Worm (Caenorhabditis elegans) whole organism, young adult: ENCODE measurements around the gene K02E10.6.
A peak's percentile ranks its signal among the peaks of the same experiment; 100 is the strongest.

ENCODE experiments used
- B0261.1 ChIP-seq: sonication (generic microtip); optimal IDR thresholded peaks from 2 replicates; lab custom pipeline; 2016; ENCODE audit warnings: mild to moderate bottlenecking, missing genetic modification characterization, moderate library complexity, missing compliant biosample characterization
- C06A6.2 ChIP-seq: fragments of 200-800 bp; sonication (Bioruptor generic); conservative IDR thresholded peaks from 2 replicates; pipeline ENCODE4 v1.3.6; 2022; ENCODE audit warnings: missing genetic modification characterization, missing compliant biosample characterization
- F10E7.11 ChIP-seq: sonication (generic microtip); optimal IDR thresholded peaks from 2 replicates; lab custom pipeline; 2017; ENCODE audit warnings: mild to moderate bottlenecking, missing genetic modification characterization, moderate library complexity, missing compliant biosample characterization
- F23B12.7 ChIP-seq: sonication (generic microtip); optimal IDR thresholded peaks from 2 replicates; lab custom pipeline; 2017; ENCODE audit warnings: missing genetic modification characterization, mild to moderate bottlenecking, missing compliant biosample characterization, antibody characterized with exemption, moderate library complexity; ENCODE audit not compliant: insufficient read depth
- F33H1.4 ChIP-seq: fragments of 200-800 bp; sonication (Bioruptor generic); IDR thresholded peaks from 2 replicates; pipeline ENCODE4 v1.3.6; 2022; ENCODE audit warnings: missing genetic modification reagents, missing genetic modification characterization, missing compliant biosample characterization
- F55B11.4 ChIP-seq: sonication (generic microtip); optimal IDR thresholded peaks from 2 replicates; lab custom pipeline; 2016; ENCODE audit warnings: missing compliant biosample characterization, missing genetic modification characterization, borderline replicate concordance; ENCODE audit not compliant: insufficient read depth
- K12H6.12 ChIP-seq: fragments of 200-800 bp; sonication (Bioruptor generic); optimal IDR thresholded peaks from 2 replicates; lab custom pipeline; 2018; ENCODE audit warnings: mild to moderate bottlenecking, missing genetic modification characterization, missing compliant biosample characterization
- T07F8.4 ChIP-seq: sonication (generic microtip); optimal IDR thresholded peaks from 2 replicates; lab custom pipeline; 2016; ENCODE audit warnings: mild to moderate bottlenecking, missing genetic modification characterization, moderate library complexity, missing compliant biosample characterization
- Y56A3A.18 ChIP-seq: fragments of 200-800 bp; sonication (Bioruptor generic); IDR thresholded peaks from 2 replicates; pipeline ENCODE4 v1.3.6; 2022; ENCODE audit warnings: missing genetic modification reagents, missing genetic modification characterization, missing compliant biosample characterization
- Y67H2A.10 ChIP-seq: fragments of 200-800 bp; sonication (Bioruptor generic); conservative IDR thresholded peaks from 2 replicates; pipeline ENCODE4 v1.3.6; 2022; ENCODE audit warnings: missing genetic modification reagents, missing genetic modification characterization, missing compliant biosample characterization
- attf-6 ChIP-seq: fragments of 200-800 bp; sonication (Bioruptor generic); IDR thresholded peaks from 2 replicates; pipeline ENCODE4 v1.3.6; 2022; ENCODE audit warnings: missing genetic modification reagents, missing genetic modification characterization, missing compliant biosample characterization
- cebp-1 ChIP-seq, 2 experiments: fragments of 200-800 bp in 1 of 2; sonication (Bioruptor generic) in 1 of 2; sonication (generic microtip) in 1 of 2; IDR thresholded peaks in 1 of 2; optimal IDR thresholded peaks in 1 of 2; 2 replicates each; pipeline versions ENCODE4 v1.3.6 to Lab custom; 2017 to 2022; ENCODE audit warnings: missing compliant biosample characterization in 2 of 2, missing genetic modification characterization in 2 of 2, mild to moderate bottlenecking in 1 of 2, missing genetic modification reagents in 1 of 2, moderate library complexity in 1 of 2
- ceh-40 ChIP-seq: fragments of 200-800 bp; sonication (Bioruptor generic); IDR thresholded peaks from 2 replicates; pipeline ENCODE4 v1.3.6; 2022; ENCODE audit warnings: missing genetic modification characterization, missing compliant biosample characterization
- ceh-79 ChIP-seq: sonication (generic microtip); optimal IDR thresholded peaks from 2 replicates; lab custom pipeline; 2017; ENCODE audit warnings: mild to moderate bottlenecking, missing genetic modification characterization, missing compliant biosample characterization
- chd-7 ChIP-seq: sonication (generic microtip); optimal IDR thresholded peaks from 2 replicates; lab custom pipeline; 2016; ENCODE audit warnings: mild to moderate bottlenecking, missing genetic modification characterization, moderate library complexity, missing compliant biosample characterization
- die-1 ChIP-seq: sonication (generic microtip); optimal IDR thresholded peaks from 2 replicates; lab custom pipeline; 2016; ENCODE audit warnings: missing genotype, mild to moderate bottlenecking, missing genetic modification characterization, missing compliant biosample characterization
- egl-18 ChIP-seq: fragments of 200-800 bp; sonication (Bioruptor generic); IDR thresholded peaks from 2 replicates; pipeline ENCODE4 v1.3.6; 2022; ENCODE audit warnings: missing genetic modification reagents, missing genetic modification characterization, missing compliant biosample characterization
- ets-4 ChIP-seq: fragments of 200-800 bp; sonication (Bioruptor generic); optimal IDR thresholded peaks from 2 replicates; lab custom pipeline; 2018; ENCODE audit warnings: mild to moderate bottlenecking, missing genetic modification characterization, missing compliant biosample characterization
- hmg-20 ChIP-seq: fragments of 200-800 bp; sonication (Bioruptor generic); IDR thresholded peaks from 2 replicates; pipeline ENCODE4 v1.3.6; 2022; ENCODE audit warnings: missing genetic modification reagents, missing genetic modification characterization, missing compliant biosample characterization
- hrde-1 ChIP-seq: sonication (generic microtip); optimal IDR thresholded peaks from 2 replicates; lab custom pipeline; 2016; ENCODE audit warnings: missing genetic modification characterization, mild to moderate bottlenecking, missing compliant biosample characterization, moderate library complexity, missing genotype, missing genetic modification reagents, borderline replicate concordance
- madf-8 ChIP-seq: fragments of 200-800 bp; sonication (Bioruptor generic); conservative IDR thresholded peaks from 2 replicates; pipeline ENCODE4 v1.3.6; 2022; ENCODE audit warnings: missing genetic modification reagents, missing genetic modification characterization, missing compliant biosample characterization
- mcd-1 ChIP-seq: fragments of 200-800 bp; sonication (Bioruptor generic); IDR thresholded peaks from 2 replicates; pipeline ENCODE4 v1.3.6; 2022; ENCODE audit warnings: missing genetic modification reagents, missing genetic modification characterization, missing compliant biosample characterization
- mel-28 ChIP-seq: sonication (generic microtip); optimal IDR thresholded peaks from 2 replicates; lab custom pipeline; 2016; ENCODE audit warnings: borderline replicate concordance, mild to moderate bottlenecking, missing genetic modification characterization, missing compliant biosample characterization
- mxl-1 ChIP-seq: sonication (generic microtip); optimal IDR thresholded peaks from 2 replicates; lab custom pipeline; 2016; ENCODE audit warnings: missing genetic modification characterization, missing compliant biosample characterization
- nfyb-1 ChIP-seq: fragments of 200-800 bp; sonication (Bioruptor generic); IDR thresholded peaks from 2 replicates; pipeline ENCODE4 v1.3.6; 2022; ENCODE audit warnings: missing genetic modification reagents, missing genetic modification characterization, missing compliant biosample characterization
- nhr-179 ChIP-seq: sonication (generic microtip); optimal IDR thresholded peaks from 2 replicates; lab custom pipeline; 2016; ENCODE audit warnings: mild to moderate bottlenecking, missing genetic modification characterization, missing compliant biosample characterization
- nhr-90 ChIP-seq: sonication (generic microtip); optimal IDR thresholded peaks from 2 replicates; lab custom pipeline; 2016; ENCODE audit warnings: missing genotype, mild to moderate bottlenecking, missing genetic modification characterization, missing compliant biosample characterization
- snpc-4 ChIP-seq, 5 experiments: fragments of 150-350 bp in 1 of 5; sonication (generic microtip) in 4 of 5; optimal IDR thresholded peaks; 2 replicates each; lab custom pipeline; 2014 to 2018; ENCODE audit warnings: missing genetic modification characterization in 5 of 5, missing biosample characterization in 3 of 5, antibody characterized with exemption in 2 of 5, mild to moderate bottlenecking in 2 of 5, missing compliant biosample characterization in 2 of 5, missing genotype in 2 of 5, moderate library complexity in 2 of 5, missing genetic modification reagents in 1 of 5
- sptf-2 ChIP-seq: fragments of 200-800 bp; sonication (Bioruptor generic); optimal IDR thresholded peaks from 2 replicates; lab custom pipeline; 2018; ENCODE audit warnings: mild to moderate bottlenecking, missing genetic modification characterization, missing compliant biosample characterization
- unc-130 ChIP-seq: sonication (generic microtip); optimal IDR thresholded peaks from 2 replicates; lab custom pipeline; 2016; ENCODE audit warnings: missing genetic modification reagents, missing genetic modification characterization, missing compliant biosample characterization

The K02E10.6 gene

DNA sequence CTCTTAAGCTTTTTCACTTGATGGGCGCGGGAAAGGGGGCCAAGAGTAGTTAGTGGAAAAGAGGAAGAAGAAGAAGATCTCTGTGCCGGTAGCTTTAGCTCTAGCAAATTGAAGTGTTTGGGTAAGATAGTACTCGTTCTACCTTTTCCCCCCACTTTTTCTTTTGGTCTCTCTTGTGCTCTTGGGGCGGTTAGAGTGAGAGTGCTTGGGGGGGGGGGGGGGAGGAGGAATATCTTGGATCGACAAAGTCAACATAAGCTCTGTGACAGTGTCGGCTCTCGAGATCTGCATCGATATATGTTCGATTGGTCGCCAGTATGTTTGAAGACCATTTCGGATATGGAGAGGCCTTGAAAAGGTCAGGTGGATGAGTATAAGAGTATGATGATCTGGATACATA, 22.8 kb downstream of the K02E10.6 start, which contains the start of gene fox-1:
TSS of gene fox-1 (minus strand) at position 101 of the 400 bp plus-strand sequence.
- TF ChIP-seq nhr-90 (no peak), mel-28 (tag; lab: Kevin White, UChicago) (no peak), F55B11.4 (tag; lab: Kevin White, UChicago) (no peak), madf-8 (GFP tag; lab: Robert Waterston, UW) (no peak), ceh-79 (no peak), F10E7.11 (tag; lab: Kevin White, UChicago) (no peak), ets-4 (GFP tag; lab: Kevin White, UChicago) (no peak), ceh-40 (GFP tag; lab: Robert Waterston, UW) (no peak)

DNA sequence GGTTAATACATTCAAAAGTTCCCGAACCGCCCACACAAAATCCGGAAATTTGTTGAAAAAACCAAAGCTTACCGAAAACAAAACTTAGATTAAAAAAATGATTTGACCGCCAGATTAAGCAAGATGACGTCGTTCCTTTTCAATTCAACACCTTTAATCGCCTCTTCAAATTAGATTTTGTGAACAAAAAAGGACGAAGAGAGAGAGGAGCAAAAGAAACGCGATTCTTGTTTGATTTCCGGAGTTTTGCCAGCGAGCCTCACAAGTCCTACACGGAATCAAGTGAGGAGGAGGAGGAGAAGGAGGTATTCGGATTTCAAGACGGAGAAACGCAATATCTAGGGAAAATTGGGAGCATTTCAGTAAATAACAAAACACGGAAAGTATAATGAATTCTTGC, 25.1 kb downstream of the K02E10.6 start:
- TF ChIP-seq B0261.1 (tag; lab: Kevin White, UChicago) (no peak), cebp-1 (GFP tag; IDR thresholded peaks at IDR 0.05; lab: Robert Waterston, UW) (no peak), cebp-1 (tag; optimal IDR thresholded peaks at IDR 0.05; lab: Kevin White, UChicago) (no peak), Y56A3A.18 (no peak), nfyb-1 (GFP tag; lab: Robert Waterston, UW) (no peak), attf-6 (GFP tag; lab: Robert Waterston, UW) (no peak)

DNA sequence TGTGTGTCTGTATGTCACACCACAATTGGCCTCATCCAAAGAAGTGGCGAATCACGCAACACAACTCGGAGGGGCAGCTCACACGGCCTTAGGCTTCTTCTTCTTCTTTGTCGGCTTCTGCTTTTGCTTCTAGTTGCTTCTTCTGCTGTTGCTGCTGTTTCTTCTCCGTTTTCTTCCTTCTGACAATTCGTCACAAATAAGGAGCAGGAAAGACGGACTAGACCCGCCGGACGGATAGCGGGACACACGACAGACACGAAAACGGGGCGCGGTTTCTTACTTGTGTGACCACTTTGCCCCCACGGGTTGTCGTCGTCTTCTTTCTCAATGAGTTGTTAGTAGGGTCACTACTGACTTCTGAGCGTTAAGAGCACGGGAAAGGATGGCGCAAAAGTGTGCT, 26.4 kb downstream of the K02E10.6 start:
- TF ChIP-seq chd-7 (no peak), nhr-179 (no peak), F33H1.4 (no peak), K12H6.12 (tag; lab: Kevin White, UChicago) (peak; percentile 0)

DNA sequence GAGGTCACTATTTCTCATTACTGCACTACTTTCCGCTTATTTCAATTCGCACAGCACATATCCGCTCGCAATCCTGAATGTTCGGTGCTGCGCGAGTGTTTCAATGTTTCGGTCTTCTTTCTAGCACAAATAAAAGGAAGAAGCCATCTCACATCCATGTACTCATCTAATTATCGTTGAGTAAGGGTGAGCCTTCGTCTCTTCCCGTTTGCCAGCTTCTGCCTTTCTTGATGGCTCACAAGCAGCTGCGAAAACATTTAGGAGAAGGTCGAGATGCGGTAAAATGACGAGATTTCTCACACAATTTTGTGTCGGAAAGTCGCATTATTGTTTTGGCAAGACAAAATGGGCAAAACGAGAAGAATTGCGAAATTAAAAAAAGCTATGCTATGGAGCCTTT, 27.7 kb downstream of the K02E10.6 start:
- TF ChIP-seq cebp-1 (GFP tag; IDR thresholded peaks at IDR 0.05; lab: Robert Waterston, UW) (no peak), cebp-1 (tag; optimal IDR thresholded peaks at IDR 0.05; lab: Kevin White, UChicago) (peak; percentile 10), T07F8.4 (no peak)
- TF ChIP-seq, all 124 proteins: peak for 1

DNA sequence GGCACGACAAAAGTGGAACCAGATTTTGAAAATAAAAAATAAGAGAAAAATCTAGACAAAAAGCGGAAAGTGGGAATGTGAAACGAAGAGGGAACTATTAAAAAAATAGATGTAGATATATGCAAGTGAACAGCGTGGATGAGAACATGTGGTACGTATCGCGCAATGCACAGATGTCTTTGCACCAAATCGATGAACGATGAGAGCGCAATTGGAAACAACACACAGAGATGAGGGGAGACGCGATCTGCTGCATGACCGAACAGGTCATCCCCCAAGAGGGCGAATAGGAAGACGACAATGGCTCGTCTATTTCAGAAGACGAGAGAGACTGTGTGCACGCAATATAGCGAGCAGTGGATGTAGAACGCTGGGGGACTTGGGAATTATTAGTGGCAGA, 29.9 kb downstream of the K02E10.6 start:
- no peak for TF ChIP-seq F23B12.7 (tag; lab: Kevin White, UChicago)
- TF ChIP-seq, all 124 proteins: peak for 0

DNA sequence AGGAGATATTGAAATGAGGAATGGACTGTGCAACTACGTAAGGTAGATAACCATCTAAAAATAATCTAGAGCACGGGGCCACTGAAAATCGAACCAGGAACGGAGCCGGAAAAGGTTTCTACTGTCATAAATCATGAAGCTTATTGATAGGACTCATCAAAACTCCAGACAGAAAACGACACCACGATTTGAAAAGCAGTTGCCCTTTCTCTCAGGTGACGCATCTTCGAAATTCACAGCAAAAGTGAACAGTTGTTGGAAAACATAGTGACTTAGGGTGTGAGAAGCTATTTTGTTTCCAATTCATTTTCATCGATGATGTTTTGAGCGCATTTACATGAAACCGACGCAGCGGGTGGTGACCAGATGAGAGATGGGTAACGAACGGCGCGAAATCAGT, 30.3 kb downstream of the K02E10.6 start:
- TF ChIP-seq die-1 (tag; lab: Kevin White, UChicago) (no peak), snpc-4 (GFP tag; optimal IDR thresholded peaks at IDR 0.05; lab: Kevin White, UChicago) (no peak), snpc-4 (tag; optimal IDR thresholded peaks at IDR 0.05; lab: Kevin White, UChicago) (no peak), cebp-1 (GFP tag; IDR thresholded peaks at IDR 0.05; lab: Robert Waterston, UW) (no peak), cebp-1 (tag; optimal IDR thresholded peaks at IDR 0.05; lab: Kevin White, UChicago) (no peak), Y67H2A.10 (GFP tag; lab: Robert Waterston, UW) (no peak), egl-18 (GFP tag; lab: Robert Waterston, UW) (no peak), unc-130 (GFP tag; lab: Kevin White, UChicago) (no peak), sptf-2 (GFP tag; lab: Kevin White, UChicago) (no peak), mxl-1 (tag; lab: Kevin White, UChicago) (no peak), C06A6.2 (GFP tag; lab: Robert Waterston, UW) (no peak), hrde-1 (tag; lab: Kevin White, UChicago) (no peak), mcd-1 (GFP tag; lab: Robert Waterston, UW) (no peak), F33H1.4 (no peak), hmg-20 (GFP tag; lab: Robert Waterston, UW) (no peak)
